Fruit fly (Drosophila melanogaster): ENCODE results near the gene Nrt.

Gene Nrt

dm6 chr3L:16782218-16782763, 16.4 kb downstream of the Nrt start (continued):
- TF ChIP-seq CG5953 (GFP tag; IDR thresholded peaks at IDR 0.05) (peak; percentile 58; the same call in 1 of the 2 replicates), CG15011 (GFP tag; optimal IDR thresholded peaks at IDR 0.05) (no peak), CG8089 (GFP tag; optimal IDR thresholded peaks at IDR 0.05) (peak; percentile 24), CG14860 (GFP tag; IDR thresholded peaks at IDR 0.05; ENCODE audit: partially characterized antibody) (no peak), CG13123 (GFP tag; optimal IDR thresholded peaks at IDR 0.05) (no peak), CG1024 (GFP tag; IDR thresholded peaks at IDR 0.05) (peak; percentile 58), hkb (optimal IDR thresholded peaks at IDR 0.05) (no peak), hkb (GFP tag; IDR thresholded peaks at IDR 0.05) (peak; percentile 86), CG3407 (GFP tag; optimal IDR thresholded peaks at IDR 0.05) (no peak), Nf-YA (GFP tag; IDR thresholded peaks at IDR 0.05) (peak; percentile 85), zen2 (GFP tag; IDR thresholded peaks at IDR 0.05; ENCODE audit: partially characterized antibody) (no peak), CG6254 (GFP tag; optimal IDR thresholded peaks at IDR 0.05) (peak; percentile 64), GATAe (GFP tag; conservative IDR thresholded peaks at IDR 0.05) (peak; percentile 39; the same call in 1 of the 2 replicates), jumu (GFP tag; optimal IDR thresholded peaks at IDR 0.05) (peak; percentile 49), CG3281 (GFP tag; optimal IDR thresholded peaks at IDR 0.05) (peak; percentile 79), HLH3B (GFP tag; IDR thresholded peaks at IDR 0.05) (peak; percentile 81), Ssrp (tag; optimal IDR thresholded peaks at IDR 0.05) (peak; percentile 77), eyg (GFP tag; optimal IDR thresholded peaks at IDR 0.05) (peak; percentile 24), Scr (GFP tag; IDR thresholded peaks at IDR 0.05; ENCODE audit: partially characterized antibody) (no peak), tna (GFP tag; IDR thresholded peaks at IDR 0.05; ENCODE audit: partially characterized antibody) (no peak), abd-A (tag; optimal IDR thresholded peaks at IDR 0.05) (no peak), Drgx (GFP tag; IDR thresholded peaks at IDR 0.05) (peak; percentile 71), CG7786 (GFP tag; optimal IDR thresholded peaks at IDR 0.05) (peak; percentile 39), ab (GFP tag; optimal IDR thresholded peaks at IDR 0.05) (peak; percentile 1), CG2712 (tag; optimal IDR thresholded peaks at IDR 0.05) (peak; percentile 83), Mad (GFP tag; optimal IDR thresholded peaks at IDR 0.05) (no peak), repo (GFP tag; optimal IDR thresholded peaks at IDR 0.05) (no peak), Atf-2 (GFP tag; optimal IDR thresholded peaks at IDR 0.05) (peak; percentile 64), trh (GFP tag; optimal IDR thresholded peaks at IDR 0.05) (no peak), CG11085 (GFP tag; IDR thresholded peaks at IDR 0.05) (0 out of 2 replicates have a peak, but pooled peaks have one; percentile 31), CG10274 (GFP tag; optimal IDR thresholded peaks at IDR 0.05) (peak; percentile 12), bcd (GFP tag; optimal IDR thresholded peaks at IDR 0.05) (peak; percentile 75), scrt (GFP tag; optimal IDR thresholded peaks at IDR 0.05) (no peak), CG12659 (GFP tag; optimal IDR thresholded peaks at IDR 0.05) (peak; percentile 37), gfzf (GFP tag; optimal IDR thresholded peaks at IDR 0.05) (no peak), NFAT (GFP tag; IDR thresholded peaks at IDR 0.05) (0 out of 2 replicates have a peak, but pooled peaks have one; percentile 13), Dp (GFP tag; optimal IDR thresholded peaks at IDR 0.05) (no peak), ase (GFP tag; IDR thresholded peaks at IDR 0.05) (peak; percentile 56; the same call in 2 of the 3 replicates), trem (tag; optimal IDR thresholded peaks at IDR 0.05) (peak; percentile 68), CG11398 (GFP tag; optimal IDR thresholded peaks at IDR 0.05) (peak; percentile 1), Lhr (GFP tag; optimal IDR thresholded peaks at IDR 0.05) (peak; percentile 15), CG12071 (GFP tag; optimal IDR thresholded peaks at IDR 0.05) (peak; percentile 55), CG6654 (GFP tag; optimal IDR thresholded peaks at IDR 0.05) (peak; percentile 63), CG12104 (GFP tag; optimal IDR thresholded peaks at IDR 0.05) (peak; percentile 21), gem (tag; optimal IDR thresholded peaks at IDR 0.05) (peak; percentile 87), twi (tag; optimal IDR thresholded peaks at IDR 0.05) (no peak), CG14014 (GFP tag; IDR thresholded peaks at IDR 0.05) (peak; percentile 54; the same call in 1 of the 2 replicates), Sox102F (GFP tag; optimal IDR thresholded peaks at IDR 0.05) (peak; percentile 83), sens-2 (GFP tag; IDR thresholded peaks at IDR 0.05) (peak; percentile 37; the same call in 1 of the 2 replicates), CG12299 (tag; optimal IDR thresholded peaks at IDR 0.05) (peak; percentile 68)

Measured in whole organism, embryonic.